Worm (Caenorhabditis elegans): ENCODE results near the gene ugt-5.

ugt-5 gene

DNA sequence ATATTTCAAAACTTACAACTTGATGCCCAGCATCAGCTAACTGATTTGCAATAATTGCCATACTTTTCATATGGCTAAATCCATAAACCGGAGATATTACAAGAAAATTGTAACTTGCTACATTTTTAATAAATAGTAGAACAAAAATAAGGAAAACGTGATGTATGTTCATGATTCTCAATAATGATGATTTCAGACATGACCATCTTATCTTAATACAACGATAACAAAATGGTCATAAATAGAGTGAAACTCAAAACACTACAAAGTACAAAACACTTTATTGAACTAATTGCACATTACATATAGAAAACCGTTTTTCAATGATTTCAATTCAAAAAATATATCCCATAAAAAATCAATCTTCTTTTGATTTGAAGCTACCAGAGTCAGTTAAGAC is at the start of gene ugt-5:
ugt-5 (minus strand) TSS at position 214 of the 400 bp plus-strand sequence.
- peak; percentile 52 for TF ChIP-seq elt-2 (tag; optimal IDR thresholded peaks at IDR 0.05)
- no peak for TF ChIP-seq elt-3 (tag; optimal IDR thresholded peaks at IDR 0.05)
- peak; percentile 86 for TF ChIP-seq pqm-1 (tag; optimal IDR thresholded peaks at IDR 0.05)
- TF ChIP-seq skn-1 (tag; optimal IDR thresholded peaks at IDR 0.05), result peak; percentile 68

DNA sequence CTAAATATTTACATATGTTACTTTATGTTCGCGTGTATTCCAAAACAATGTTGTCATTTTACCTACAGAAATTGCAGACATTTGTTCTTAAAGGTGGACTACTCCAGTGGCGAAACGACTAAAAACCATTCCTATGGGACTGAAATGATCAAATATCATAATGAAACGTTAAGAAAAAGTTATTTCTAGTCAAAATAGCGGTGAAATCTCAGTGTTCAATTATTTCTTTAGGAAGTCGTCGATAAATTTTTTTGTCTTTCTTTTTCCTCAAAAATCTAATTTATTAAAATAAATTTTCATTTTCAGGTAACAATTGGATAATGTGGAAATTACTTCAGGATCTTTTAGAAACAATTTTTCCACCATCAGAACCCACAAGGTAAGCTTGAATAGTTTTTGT is 42.6 kb upstream of the ugt-5 start, which contains the start of gene C44H9.4:
C44H9.4 (plus strand) TSS at position 301 of the 400 bp plus-strand sequence.
- TF ChIP-seq fkh-10 (GFP tag; optimal IDR thresholded peaks at IDR 0.05), result no peak
- TF ChIP-seq ZK546.5 (tag; optimal IDR thresholded peaks at IDR 0.05), result no peak
- no peak for TF ChIP-seq mdl-1 (tag; optimal IDR thresholded peaks at IDR 0.05)
- TF ChIP-seq skn-1 (tag; optimal IDR thresholded peaks at IDR 0.05), result no peak
- TF ChIP-seq ama-1 (optimal IDR thresholded peaks at IDR 0.05), result no peak
- no peak for TF ChIP-seq snpc-4 (tag; optimal IDR thresholded peaks at IDR 0.05)
- TF ChIP-seq unc-62 (GFP tag; optimal IDR thresholded peaks at IDR 0.05), result no peak
- TF ChIP-seq mml-1 (tag; optimal IDR thresholded peaks at IDR 0.05), result no peak
- TF ChIP-seq nhr-237 (tag; optimal IDR thresholded peaks at IDR 0.05), result no peak
- no peak for TF ChIP-seq ceh-28 (tag; optimal IDR thresholded peaks at IDR 0.05)
- no peak for TF ChIP-seq pqm-1 (tag; optimal IDR thresholded peaks at IDR 0.05)
- no peak for TF ChIP-seq nhr-43 (tag; optimal IDR thresholded peaks at IDR 0.05; ENCODE audit: poor library complexity, severe bottlenecking)
- no peak for TF ChIP-seq fkh-2 (tag; optimal IDR thresholded peaks at IDR 0.05)
- TF ChIP-seq nhr-12 (tag; optimal IDR thresholded peaks at IDR 0.05), result no peak
- TF ChIP-seq jun-1 (tag; optimal IDR thresholded peaks at IDR 0.05), result no peak
- no peak for TF ChIP-seq tbx-2 (tag; optimal IDR thresholded peaks at IDR 0.05)
- no peak for TF ChIP-seq nhr-28 (tag; optimal IDR thresholded peaks at IDR 0.05)
- no peak for TF ChIP-seq aly-2 (tag; optimal IDR thresholded peaks at IDR 0.05)
- no peak for TF ChIP-seq nhr-77 (tag; optimal IDR thresholded peaks at IDR 0.05)

ce11 chrV:12827219-12827618 is 34.5 kb upstream of the ugt-5 start, which contains the start of gene ugt-15:
Gene ugt-15, plus strand, starts transcription at chrV:12827519.
- no peak for TF ChIP-seq elt-3 (tag; optimal IDR thresholded peaks at IDR 0.05)
- no peak for TF ChIP-seq ztf-4 (tag; optimal IDR thresholded peaks at IDR 0.05)
- peak; percentile 22 for TF ChIP-seq pqm-1 (tag; optimal IDR thresholded peaks at IDR 0.05)
- no peak for TF ChIP-seq ama-1 (optimal IDR thresholded peaks at IDR 0.05)
- TF ChIP-seq elt-2 (tag; optimal IDR thresholded peaks at IDR 0.05), result peak; percentile 13
- no peak for TF ChIP-seq aly-2 (tag; optimal IDR thresholded peaks at IDR 0.05)

- TF ChIP-seq pqm-1 (tag; optimal IDR thresholded peaks at IDR 0.05), result peak; percentile 53
- peak; percentile 71 for TF ChIP-seq elt-2 (tag; optimal IDR thresholded peaks at IDR 0.05)
- no peak for TF ChIP-seq lin-39 (tag; optimal IDR thresholded peaks at IDR 0.05)
Observed at ce11 chrV:12824777-12825176, 32.0 kb upstream of the ugt-5 start, which contains the start of gene ugt-16. Gene ugt-16, plus strand, starts transcription at chrV:12825024.

ce11 chrV:12822065-12822464 is 29.3 kb upstream of the ugt-5 start:
- TF ChIP-seq pqm-1 (tag; optimal IDR thresholded peaks at IDR 0.05) (peak; percentile 89), nhr-25 (tag; optimal IDR thresholded peaks at IDR 0.05) (no peak), pha-4 (tag; optimal IDR thresholded peaks at IDR 0.05) (no peak), ZK546.5 (tag; optimal IDR thresholded peaks at IDR 0.05) (no peak), jun-1 (tag; optimal IDR thresholded peaks at IDR 0.05) (peak; percentile 26), elt-3 (tag; optimal IDR thresholded peaks at IDR 0.05) (no peak), ceh-9 (tag; optimal IDR thresholded peaks at IDR 0.05) (no peak), elt-2 (tag; optimal IDR thresholded peaks at IDR 0.05) (peak; percentile 77), fos-1 (tag; optimal IDR thresholded peaks at IDR 0.05) (no peak), fkh-10 (GFP tag; optimal IDR thresholded peaks at IDR 0.05) (no peak), ceh-82 (tag; optimal IDR thresholded peaks at IDR 0.05) (no peak), mml-1 (tag; optimal IDR thresholded peaks at IDR 0.05) (no peak), ceh-16 (tag; optimal IDR thresholded peaks at IDR 0.05) (no peak), nhr-67 (tag; optimal IDR thresholded peaks at IDR 0.05) (no peak), unc-62 (GFP tag; optimal IDR thresholded peaks at IDR 0.05) (no peak), nhr-43 (tag; optimal IDR thresholded peaks at IDR 0.05; ENCODE audit: poor library complexity, severe bottlenecking) (no peak), sea-2 (GFP tag; optimal IDR thresholded peaks at IDR 0.05) (no peak), eor-1 (tag; optimal IDR thresholded peaks at IDR 0.05) (no peak)

All from whole organism, L3 larva.